Fruit fly (Drosophila melanogaster) whole organism, adult: ENCODE results near the gene Edem1.
A peak's percentile ranks its signal among the peaks of the same experiment; 100 is the strongest.

Experiments used
- CG11617 ChIP-seq: fragments of 200-800 bp; sonication (Bioruptor generic); optimal IDR thresholded peaks from 2 replicates; lab custom pipeline; 2017; ENCODE audit warnings: mild to moderate bottlenecking, missing biosample characterization, missing genetic modification reagents, missing genetic modification characterization
- CG12768 ChIP-seq: fragments of 200-800 bp; sonication (Bioruptor generic); optimal IDR thresholded peaks from 2 replicates; lab custom pipeline; 2017; ENCODE audit warnings: missing biosample characterization, missing genetic modification characterization, mild to moderate bottlenecking, moderate library complexity, missing genetic modification reagents
- CG14711 ChIP-seq: fragments of 200-800 bp; sonication (Bioruptor generic); optimal IDR thresholded peaks from 2 replicates; lab custom pipeline; 2018; ENCODE audit warnings: missing biosample characterization, mild to moderate bottlenecking, missing genetic modification characterization, moderate library complexity
- CG1620 ChIP-seq: fragments of 200-800 bp; sonication (Bioruptor generic); optimal IDR thresholded peaks from 2 replicates; lab custom pipeline; 2016; ENCODE audit warnings: missing biosample characterization, missing genetic modification characterization
- CG33017 ChIP-seq: fragments of 200-800 bp; sonication (Bioruptor generic); optimal IDR thresholded peaks from 2 replicates; lab custom pipeline; 2018; ENCODE audit warnings: missing biosample characterization, mild to moderate bottlenecking, missing genetic modification characterization, moderate library complexity
- CG5204 ChIP-seq: fragments of 200-800 bp; sonication (Bioruptor generic); optimal IDR thresholded peaks from 2 replicates; lab custom pipeline; 2016; ENCODE audit warnings: missing biosample characterization, missing genetic modification characterization
- CG7045 ChIP-seq: fragments of 200-800 bp; sonication (Bioruptor generic); optimal IDR thresholded peaks from 2 replicates; lab custom pipeline; 2017; ENCODE audit warnings: missing biosample characterization, mild to moderate bottlenecking, missing genetic modification characterization
- CG7101 ChIP-seq: fragments of 200-800 bp; sonication (Bioruptor generic); optimal IDR thresholded peaks from 2 replicates; lab custom pipeline; 2018; ENCODE audit warnings: missing biosample characterization, mild to moderate bottlenecking, missing genetic modification characterization, moderate library complexity
- Clk ChIP-seq: fragments of 200-800 bp; sonication (Bioruptor generic); optimal IDR thresholded peaks from 2 replicates; lab custom pipeline; 2017; ENCODE audit warnings: missing biosample characterization, missing genetic modification characterization
- Crg-1 ChIP-seq: fragments of 200-800 bp; sonication (Bioruptor generic); optimal IDR thresholded peaks from 2 replicates; lab custom pipeline; 2016; ENCODE audit warnings: missing biosample characterization, missing genetic modification characterization
- Hr96 ChIP-seq: fragments of 200-800 bp; sonication (Bioruptor generic); optimal IDR thresholded peaks from 2 replicates; lab custom pipeline; 2016; ENCODE audit warnings: missing biosample characterization, missing genetic modification characterization
- Mnt ChIP-seq: fragments of 200-800 bp; sonication (Bioruptor generic); optimal IDR thresholded peaks from 2 replicates; lab custom pipeline; 2016; ENCODE audit warnings: missing biosample characterization, mild to moderate bottlenecking, missing genetic modification characterization
- bab1 ChIP-seq: fragments of 200-800 bp; sonication (Bioruptor generic); optimal IDR thresholded peaks from 3 replicates; lab custom pipeline; 2019; ENCODE audit warnings: missing biosample characterization, mild to moderate bottlenecking, missing genetic modification characterization, moderate library complexity
- cic ChIP-seq: fragments of 200-800 bp; sonication (Bioruptor generic); optimal IDR thresholded peaks from 2 replicates; lab custom pipeline; 2017; ENCODE audit warnings: missing biosample characterization, mild to moderate bottlenecking, missing genetic modification characterization, moderate library complexity
- cnc ChIP-seq, 2 experiments: fragments of >200 bp; optimal IDR thresholded peaks; 2 replicates each; lab custom pipeline; 2017
- kay ChIP-seq: fragments of 200-800 bp; sonication (Bioruptor generic); peaks from one replicate; lab custom pipeline; 2016; ENCODE audit warnings: missing biosample characterization, missing genetic modification characterization, borderline replicate concordance
- ovo ChIP-seq: fragments of 200-800 bp; sonication (Bioruptor generic); optimal IDR thresholded peaks from 2 replicates; lab custom pipeline; 2016; ENCODE audit warnings: missing biosample characterization, missing genetic modification characterization
- pad ChIP-seq: fragments of 200-800 bp; sonication (Bioruptor generic); optimal IDR thresholded peaks from 3 replicates; lab custom pipeline; 2017; ENCODE audit warnings: missing biosample characterization, missing genetic modification characterization, mild to moderate bottlenecking, moderate library complexity, missing genetic modification reagents
- tj ChIP-seq: fragments of 200-800 bp; sonication (Bioruptor generic); optimal IDR thresholded peaks from 3 replicates; lab custom pipeline; 2017; ENCODE audit warnings: missing biosample characterization, mild to moderate bottlenecking, missing genetic modification characterization, moderate library complexity
- toe ChIP-seq: fragments of 200-800 bp; sonication (Bioruptor generic); optimal IDR thresholded peaks from 2 replicates; lab custom pipeline; 2016; ENCODE audit warnings: missing biosample characterization, missing genetic modification characterization

Edem1 gene

DNA sequence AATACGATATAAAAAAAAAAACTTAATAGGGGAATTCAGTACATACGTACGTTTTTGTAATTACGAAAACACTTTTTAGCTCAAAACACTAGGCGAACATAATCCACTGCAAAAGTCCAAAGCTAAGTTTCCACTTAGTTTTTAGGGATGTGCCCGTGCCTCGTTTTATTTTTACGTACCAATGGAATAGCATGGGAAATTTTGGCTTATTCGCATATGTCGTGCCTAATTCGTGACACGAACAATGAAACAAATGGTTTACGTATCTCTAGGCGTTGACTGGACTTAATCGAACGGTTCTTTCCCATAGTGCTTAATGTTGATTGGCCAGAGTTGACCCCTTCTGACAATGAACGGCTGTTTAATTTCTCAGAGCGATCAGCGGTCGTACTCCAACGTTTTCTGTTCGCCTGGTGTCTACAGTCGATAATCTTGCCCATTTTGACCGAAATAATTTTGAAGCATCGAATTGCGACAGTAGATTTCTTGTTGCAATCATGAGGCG is 29.0 kb downstream of the Edem1 start, which contains the start of gene CG14818:
Gene CG14818 (minus strand): TSS at position 169 of the 505 bp plus-strand sequence.
- TF ChIP-seq CG5204 (GFP tag; lab: Kevin White, UChicago) (no peak), tj (GFP tag; lab: Kevin White, UChicago) (peak; percentile 53), CG14711 (tag; lab: Kevin White, UChicago) (peak; percentile 47), CG33017 (tag; lab: Kevin White, UChicago) (no peak), bab1 (GFP tag; lab: Kevin White, UChicago) (peak; percentile 85), pad (GFP tag; lab: Kevin White, UChicago) (peak; percentile 99), Crg-1 (GFP tag; lab: Kevin White, UChicago) (no peak), CG12768 (GFP tag; lab: Kevin White, UChicago) (peak; percentile 36), CG7101 (tag; lab: Kevin White, UChicago) (peak; percentile 69), cnc (optimal IDR thresholded peaks at IDR 0.05; lab: Kevin White, UChicago) (no peak), Mnt (GFP tag; lab: Kevin White, UChicago) (peak; percentile 66), Clk (GFP tag; lab: Kevin White, UChicago) (peak; percentile 20), ovo (peak; percentile 89), CG11617 (peak; percentile 55), CG1620 (GFP tag; lab: Kevin White, UChicago) (peak; percentile 78), Hr96 (GFP tag; lab: Kevin White, UChicago) (peak; percentile 6)

DNA sequence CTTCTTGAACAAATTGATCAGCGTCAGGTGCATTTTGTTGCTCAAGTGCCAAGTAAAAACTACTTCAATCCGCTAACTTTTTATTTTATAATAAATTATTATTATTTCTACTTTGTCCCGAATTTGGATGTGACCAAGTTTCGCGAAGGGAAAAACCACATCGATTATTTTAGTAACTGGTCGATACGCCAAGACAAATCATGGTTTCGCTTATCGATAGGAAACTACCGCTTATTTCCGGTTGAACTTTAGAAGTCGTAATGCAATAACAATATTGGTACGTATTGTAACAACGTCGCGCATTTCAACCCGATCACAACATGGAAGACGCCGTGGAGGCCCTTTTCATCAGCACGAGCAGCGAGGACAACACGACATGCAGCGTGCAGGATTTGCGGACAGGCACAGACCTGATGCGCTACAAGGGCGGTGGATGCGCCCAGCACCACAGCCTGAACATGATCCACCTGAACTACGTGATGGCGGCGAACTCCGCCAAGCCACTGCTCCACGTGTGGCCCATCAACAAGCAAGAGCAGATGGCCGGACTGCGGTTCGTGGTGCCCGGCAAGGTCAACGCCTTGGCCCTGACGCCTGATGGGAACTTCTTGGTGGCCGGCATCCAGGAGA is 31.4 kb downstream of the Edem1 start, which contains the start of the genes CG14817 and CG14805:
Gene CG14817 (minus strand): TSS at position 164 of the 630 bp plus-strand sequence.
Gene CG14805 (plus strand): TSS at position 211 of the 630 bp plus-strand sequence.
- TF ChIP-seq tj (GFP tag; lab: Kevin White, UChicago) = peak; percentile 63
- no peak for TF ChIP-seq cnc (optimal IDR thresholded peaks at IDR 0.05; lab: Kevin White, UChicago)
- peak; percentile 79 for TF ChIP-seq CG14711 (tag; lab: Kevin White, UChicago)
- peak; percentile 58 for TF ChIP-seq CG7045 (GFP tag; lab: Kevin White, UChicago)
- TF ChIP-seq CG1620 (GFP tag; lab: Kevin White, UChicago) = peak; percentile 68
- TF ChIP-seq cic (GFP tag; lab: Kevin White, UChicago) = peak; percentile 31
- TF ChIP-seq CG7101 (tag; lab: Kevin White, UChicago) = peak; percentile 92
- peak; percentile 65 for TF ChIP-seq CG33017 (tag; lab: Kevin White, UChicago)
- TF ChIP-seq Crg-1 (GFP tag; lab: Kevin White, UChicago) = peak; percentile 76
- TF ChIP-seq Clk (GFP tag; lab: Kevin White, UChicago) = no peak
- TF ChIP-seq ovo = peak; percentile 71
- no peak for TF ChIP-seq toe (GFP tag; lab: Kevin White, UChicago)
- no peak for TF ChIP-seq CG5204 (GFP tag; lab: Kevin White, UChicago)
- TF ChIP-seq Hr96 (GFP tag; lab: Kevin White, UChicago) = no peak
- TF ChIP-seq pad (GFP tag; lab: Kevin White, UChicago) = peak; percentile 70
- TF ChIP-seq CG12768 (GFP tag; lab: Kevin White, UChicago) = peak; percentile 58
- peak; percentile 84 for TF ChIP-seq Mnt (GFP tag; lab: Kevin White, UChicago)
- peak; percentile 90 for TF ChIP-seq CG11617
- peak; percentile 95 for TF ChIP-seq bab1 (GFP tag; lab: Kevin White, UChicago)

DNA sequence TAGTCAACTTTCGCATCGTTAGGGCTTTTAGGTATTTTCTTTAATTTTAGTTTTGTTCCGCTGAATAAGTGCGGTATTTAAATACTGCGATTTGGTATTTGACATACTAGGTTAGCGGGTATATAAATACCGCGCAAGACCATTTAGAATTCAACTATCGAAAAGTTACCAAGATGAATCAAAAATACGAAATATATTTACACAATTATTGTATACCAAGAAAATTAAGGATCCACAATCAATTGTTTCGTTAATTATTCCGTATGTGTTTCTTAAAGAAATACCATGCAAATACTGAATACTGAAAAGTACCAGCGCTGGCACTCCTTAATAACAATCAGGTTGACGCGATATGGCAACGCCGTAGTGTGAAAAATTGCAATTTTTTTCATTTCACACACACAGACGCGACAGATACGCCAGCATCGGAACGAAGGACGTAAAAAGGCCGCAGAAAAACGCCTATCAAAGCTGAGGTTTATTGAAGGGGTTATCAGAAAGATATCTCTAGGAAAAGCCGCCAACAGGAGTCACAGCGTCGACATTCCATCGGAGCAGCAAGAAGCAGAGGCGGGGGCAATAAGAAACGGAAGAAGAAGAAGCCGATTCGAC is 35.0 kb downstream of the Edem1 start, which contains the start of the genes Pgam5 and Vps26:
Gene Pgam5 (minus strand): TSS at position 51 of the 612 bp plus-strand sequence.
Gene Vps26 (plus strand): TSS at position 339 of the 612 bp plus-strand sequence.
- TF ChIP-seq ovo (no peak), CG33017 (tag; lab: Kevin White, UChicago) (no peak), CG14711 (tag; lab: Kevin White, UChicago) (peak; percentile 5), Mnt (GFP tag; lab: Kevin White, UChicago) (peak; percentile 52), toe (GFP tag; lab: Kevin White, UChicago) (no peak), pad (GFP tag; lab: Kevin White, UChicago) (peak; percentile 12), tj (GFP tag; lab: Kevin White, UChicago) (peak; percentile 67)

DNA sequence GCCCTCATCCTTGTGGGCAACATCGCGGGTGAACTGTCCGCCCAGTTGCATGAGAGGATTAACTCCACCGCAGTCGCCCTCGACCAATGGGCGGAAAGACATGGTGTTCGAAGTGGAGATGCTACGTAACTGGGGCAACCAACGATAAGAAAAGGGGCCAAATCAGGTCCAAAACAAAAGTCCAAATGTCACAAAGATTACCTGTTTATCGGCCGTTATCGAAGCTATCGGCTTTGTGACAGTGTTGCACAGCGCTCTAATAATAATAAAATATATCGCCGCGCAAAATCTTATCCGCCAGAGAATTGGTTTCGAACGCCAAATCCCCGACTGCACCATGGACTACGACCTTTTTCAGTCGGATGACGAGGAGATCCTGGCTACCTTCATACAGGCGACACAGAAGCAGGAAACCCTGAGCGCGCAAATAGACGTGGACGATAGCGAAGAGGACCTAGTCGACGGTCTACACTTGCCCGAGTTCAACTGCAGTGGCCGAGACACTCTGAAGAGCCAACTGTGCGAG is 40.0 kb downstream of the Edem1 start, which contains the start of the genes CG14803 and Pex5:
Gene CG14803 (plus strand): TSS at position 285 of the 526 bp plus-strand sequence.
Gene Pex5 (minus strand): TSS at position 476 of the 526 bp plus-strand sequence.
- peak; percentile 55 for TF ChIP-seq CG7101 (tag; lab: Kevin White, UChicago)
- TF ChIP-seq Crg-1 (GFP tag; lab: Kevin White, UChicago) = peak; percentile 24
- TF ChIP-seq tj (GFP tag; lab: Kevin White, UChicago) = no peak
- peak; percentile 63 for TF ChIP-seq bab1 (GFP tag; lab: Kevin White, UChicago)
- TF ChIP-seq CG1620 (GFP tag; lab: Kevin White, UChicago) = peak; percentile 56
- peak; percentile 21 for TF ChIP-seq CG11617
- no peak for TF ChIP-seq kay (GFP tag; lab: Kevin White, UChicago)
- TF ChIP-seq pad (GFP tag; lab: Kevin White, UChicago) = peak; percentile 47
- TF ChIP-seq Mnt (GFP tag; lab: Kevin White, UChicago) = peak; percentile 48
- peak; percentile 63 for TF ChIP-seq CG12768 (GFP tag; lab: Kevin White, UChicago)
- no peak for TF ChIP-seq toe (GFP tag; lab: Kevin White, UChicago)

DNA sequence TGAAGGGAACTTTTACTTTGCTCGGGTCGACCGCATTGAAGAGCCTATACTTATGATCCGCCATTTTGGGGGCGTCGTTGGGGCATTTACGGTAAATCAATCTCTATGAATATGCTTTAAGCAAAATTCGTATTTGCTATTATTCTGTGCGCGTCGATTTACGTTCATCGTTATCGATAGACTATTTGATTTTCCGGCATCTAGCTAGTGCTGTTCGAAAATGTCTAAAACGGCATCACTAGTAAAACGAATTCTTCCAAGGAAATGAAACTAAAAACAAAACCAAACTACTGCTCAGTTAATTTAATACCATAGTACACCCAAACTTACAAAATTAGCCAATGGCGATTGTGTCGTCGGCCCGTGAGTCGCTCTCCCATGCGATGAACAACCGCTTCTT is 43.0 kb downstream of the Edem1 start, which contains the start of the genes Gcna and MED18:
Gene Gcna (minus strand): TSS at position 163 of the 400 bp plus-strand sequence.
Gene MED18 (plus strand): TSS at position 237 of the 400 bp plus-strand sequence.
- TF ChIP-seq cic (GFP tag; lab: Kevin White, UChicago) (no peak), bab1 (GFP tag; lab: Kevin White, UChicago) (peak; percentile 28), CG1620 (GFP tag; lab: Kevin White, UChicago) (no peak), CG7101 (tag; lab: Kevin White, UChicago) (no peak), ovo (peak; percentile 10)
